Worm (Caenorhabditis elegans) whole organism, late embryonic: Measurements from ENCODE around the gene C09E8.1.

Experiments used
- lin-11 ChIP-seq: fragments of 200-800 bp; sonication (Bioruptor generic); optimal IDR thresholded peaks from 2 replicates; lab custom pipeline; 2018; ENCODE audit warnings: mild to moderate bottlenecking, missing genetic modification characterization, missing compliant biosample characterization
- sox-4 ChIP-seq: sonication (generic microtip); optimal IDR thresholded peaks from 2 replicates; lab custom pipeline; 2017; ENCODE audit warnings: mild to moderate bottlenecking, missing genetic modification characterization, inconsistent platforms, missing compliant biosample characterization

DNA sequence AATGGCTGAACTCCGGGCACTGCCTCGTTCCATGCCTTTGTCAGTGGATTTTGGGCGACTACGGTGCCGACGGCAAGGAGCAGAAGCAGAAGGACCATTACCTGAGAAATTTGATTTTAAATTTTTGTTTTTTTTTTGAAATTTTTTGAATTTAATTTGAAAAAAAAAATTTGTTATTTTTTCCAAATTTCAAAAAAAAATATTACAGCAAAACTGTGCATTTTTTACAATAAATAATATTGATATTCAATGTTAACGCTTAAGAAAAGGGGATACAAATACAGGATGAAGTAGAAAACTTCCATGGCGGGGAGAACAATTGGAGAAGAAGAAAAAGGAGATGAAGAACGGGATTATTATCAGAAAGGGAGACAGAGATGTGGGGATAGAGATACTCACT lies 15.7 kb downstream of the C09E8.1 start, which contains the start of gene mlt-8:
- no peak for TF ChIP-seq lin-11 (tag; lab: Kevin White, UChicago)
- no peak for TF ChIP-seq sox-4 (tag; lab: Kevin White, UChicago)
